Worm (Caenorhabditis elegans) whole organism, L2 larva: ENCODE data around the gene nhr-170.

Experiments
- C34F6.9 ChIP-seq: fragments of 150-350 bp; optimal IDR thresholded peaks from 2 replicates; lab custom pipeline; 2014; ENCODE audit warnings: missing biosample characterization, missing genetic modification characterization
- R02D3.7 ChIP-seq: fragments of 150-350 bp; optimal IDR thresholded peaks from 2 replicates; lab custom pipeline; 2014; ENCODE audit warnings: missing biosample characterization, missing genetic modification characterization
- ZK546.5 ChIP-seq: sonication (generic microtip); optimal IDR thresholded peaks from 2 replicates; lab custom pipeline; 2017; ENCODE audit warnings: missing biosample characterization, missing genetic modification characterization
- alr-1 ChIP-seq: fragments of 150-350 bp; optimal IDR thresholded peaks from 2 replicates; lab custom pipeline; 2014; ENCODE audit warnings: missing biosample characterization, missing genetic modification characterization
- aly-2 ChIP-seq: fragments of 150-350 bp; optimal IDR thresholded peaks from 2 replicates; lab custom pipeline; 2014; ENCODE audit warnings: missing biosample characterization, missing genetic modification characterization
- ama-1 ChIP-seq: fragments of 150-350 bp; optimal IDR thresholded peaks from 2 replicates; lab custom pipeline; 2018; ENCODE audit warnings: inconsistent platforms
- blmp-1 ChIP-seq: sonication (generic microtip); optimal IDR thresholded peaks from 2 replicates; lab custom pipeline; 2017; ENCODE audit warnings: missing genetic modification characterization, mild to moderate bottlenecking, missing compliant biosample characterization, antibody characterized with exemption, moderate library complexity; ENCODE audit not compliant: insufficient read depth
- ceh-16 ChIP-seq: fragments of 150-350 bp; optimal IDR thresholded peaks from 2 replicates; lab custom pipeline; 2014; ENCODE audit warnings: missing biosample characterization, missing genetic modification characterization
- ceh-82 ChIP-seq: fragments of 150-350 bp; optimal IDR thresholded peaks from 2 replicates; lab custom pipeline; 2014; ENCODE audit warnings: missing biosample characterization, missing genetic modification characterization
- crh-2 ChIP-seq: sonication (generic microtip); optimal IDR thresholded peaks from 2 replicates; lab custom pipeline; 2017; ENCODE audit warnings: missing biosample characterization, missing genetic modification characterization
- egl-27 ChIP-seq: sonication (generic microtip); optimal IDR thresholded peaks from 3 replicates; lab custom pipeline; 2017; ENCODE audit warnings: missing biosample characterization, missing genetic modification reagents, missing genetic modification characterization
- elt-1 ChIP-seq: fragments of 150-350 bp; optimal IDR thresholded peaks from 2 replicates; lab custom pipeline; 2014; ENCODE audit warnings: missing biosample characterization, missing genetic modification characterization
- fos-1 ChIP-seq: fragments of 150-350 bp; optimal IDR thresholded peaks from 2 replicates; lab custom pipeline; 2014; ENCODE audit warnings: missing biosample characterization, missing genetic modification characterization
- lin-13 ChIP-seq: fragments of 150-350 bp; optimal IDR thresholded peaks from 2 replicates; lab custom pipeline; 2014; ENCODE audit warnings: missing biosample characterization, missing genetic modification reagents, missing genetic modification characterization
- lin-39 ChIP-seq: fragments of 150-350 bp; optimal IDR thresholded peaks from 2 replicates; lab custom pipeline; 2014; ENCODE audit warnings: missing biosample characterization, missing genetic modification reagents, missing genetic modification characterization
- lsy-2 ChIP-seq, 2 experiments: fragments of 150-350 bp in 1 of 2; sonication (generic microtip) in 1 of 2; optimal IDR thresholded peaks; 2 replicates each; lab custom pipeline; 2014 to 2017; ENCODE audit warnings: missing biosample characterization in 2 of 2, missing genetic modification characterization in 2 of 2
- mab-5 ChIP-seq: fragments of 150-350 bp; optimal IDR thresholded peaks from 2 replicates; lab custom pipeline; 2014; ENCODE audit warnings: missing biosample characterization, missing genetic modification characterization
- mbf-1 ChIP-seq: sonication (generic microtip); optimal IDR thresholded peaks from 2 replicates; lab custom pipeline; 2017; ENCODE audit warnings: missing biosample characterization, missing genetic modification characterization
- mdl-1 ChIP-seq, 2 experiments: fragments of 150-350 bp in 1 of 2; sonication (generic microtip) in 1 of 2; optimal IDR thresholded peaks; 2 replicates each; lab custom pipeline; 2017; ENCODE audit warnings: missing biosample characterization in 2 of 2, missing genetic modification characterization in 2 of 2
- nhr-10 ChIP-seq: sonication (generic microtip); optimal IDR thresholded peaks from 2 replicates; lab custom pipeline; 2017; ENCODE audit warnings: missing biosample characterization, missing genetic modification characterization
- nhr-11 ChIP-seq: fragments of 150-350 bp; optimal IDR thresholded peaks from 2 replicates; lab custom pipeline; 2014; ENCODE audit warnings: missing biosample characterization, missing genetic modification characterization
- nhr-129 ChIP-seq: fragments of 150-350 bp; optimal IDR thresholded peaks from 2 replicates; lab custom pipeline; 2014; ENCODE audit warnings: missing biosample characterization, missing genetic modification characterization
- nhr-21 ChIP-seq: fragments of 150-350 bp; optimal IDR thresholded peaks from 2 replicates; lab custom pipeline; 2014; ENCODE audit warnings: missing biosample characterization, missing genetic modification characterization
- nhr-23 ChIP-seq: fragments of 150-350 bp; optimal IDR thresholded peaks from 2 replicates; lab custom pipeline; 2014; ENCODE audit warnings: missing biosample characterization, missing genetic modification reagents, missing genetic modification characterization
- nhr-25 ChIP-seq: fragments of 150-350 bp; sonication (generic microtip); optimal IDR thresholded peaks from 3 replicates; lab custom pipeline; 2014; ENCODE audit warnings: missing biosample characterization, missing genetic modification characterization
- nhr-6 ChIP-seq: fragments of 150-350 bp; optimal IDR thresholded peaks from 2 replicates; lab custom pipeline; 2014; ENCODE audit warnings: missing biosample characterization, missing genetic modification characterization
- nhr-77 ChIP-seq: fragments of 150-350 bp; optimal IDR thresholded peaks from 2 replicates; lab custom pipeline; 2014; ENCODE audit warnings: missing biosample characterization, missing genetic modification characterization
- peb-1 ChIP-seq: fragments of 150-350 bp; optimal IDR thresholded peaks from 2 replicates; lab custom pipeline; 2014; ENCODE audit warnings: missing biosample characterization, missing genetic modification characterization
- sma-3 ChIP-seq: sonication (generic microtip); optimal IDR thresholded peaks from 2 replicates; lab custom pipeline; 2016; ENCODE audit warnings: missing genetic modification reagents, missing genetic modification characterization, missing compliant biosample characterization
- snpc-4 ChIP-seq: fragments of 150-350 bp; optimal IDR thresholded peaks from 2 replicates; lab custom pipeline; 2014; ENCODE audit warnings: missing biosample characterization, missing genetic modification characterization
- unc-55 ChIP-seq: fragments of 150-350 bp; sonication (generic microtip); optimal IDR thresholded peaks from 3 replicates; lab custom pipeline; 2014; ENCODE audit warnings: missing biosample characterization, missing genetic modification reagents, missing genetic modification characterization
- unc-62 ChIP-seq: fragments of 150-350 bp; optimal IDR thresholded peaks from 2 replicates; lab custom pipeline; 2014; ENCODE audit warnings: missing biosample characterization, missing genetic modification reagents, missing genetic modification characterization
- zag-1 ChIP-seq: fragments of 150-350 bp; optimal IDR thresholded peaks from 2 replicates; lab custom pipeline; 2014; ENCODE audit warnings: missing biosample characterization, missing genetic modification characterization
- ztf-1 ChIP-seq: fragments of 200-800 bp; sonication (Bioruptor generic); conservative IDR thresholded peaks from 2 replicates; pipeline ENCODE4 v1.3.6; 2022; ENCODE audit warnings: missing genetic modification characterization, missing compliant biosample characterization
- ztf-11 ChIP-seq: sonication (generic microtip); optimal IDR thresholded peaks from 2 replicates; lab custom pipeline; 2017; ENCODE audit warnings: missing biosample characterization, missing genetic modification characterization
- ztf-4 ChIP-seq: fragments of 150-350 bp; optimal IDR thresholded peaks from 2 replicates; lab custom pipeline; 2014; ENCODE audit warnings: missing biosample characterization, missing genetic modification characterization

nhr-170 gene

ce11 chrV:18772761-18773160 is 27.9 kb downstream of the nhr-170 start, which contains the start of gene clec-257:
clec-257 (plus strand) TSS chrV:18773061.
- TF ChIP-seq fos-1 (tag; lab: Kevin White, UChicago) (no peak), unc-55 (GFP tag; lab: Kevin White, UChicago) (no peak), nhr-25 (tag; lab: Kevin White, UChicago) (no peak), R02D3.7 (no peak), sma-3 (GFP tag; lab: Kevin White, UChicago) (no peak), zag-1 (tag; lab: Kevin White, UChicago) (no peak), ama-1 (lab: Kevin White, UChicago) (no peak), ceh-82 (tag; lab: Kevin White, UChicago) (no peak), nhr-21 (tag; lab: Kevin White, UChicago) (no peak), mab-5 (tag; lab: Kevin White, UChicago) (no peak), mdl-1 (tag; optimal IDR thresholded peaks at IDR 0.05; lab: Kevin White, UChicago) (no peak), nhr-11 (no peak), C34F6.9 (tag; lab: Kevin White, UChicago) (no peak), ztf-11 (tag; lab: Kevin White, UChicago) (no peak)
- TF ChIP-seq, all 48 proteins: peak for 0

DNA sequence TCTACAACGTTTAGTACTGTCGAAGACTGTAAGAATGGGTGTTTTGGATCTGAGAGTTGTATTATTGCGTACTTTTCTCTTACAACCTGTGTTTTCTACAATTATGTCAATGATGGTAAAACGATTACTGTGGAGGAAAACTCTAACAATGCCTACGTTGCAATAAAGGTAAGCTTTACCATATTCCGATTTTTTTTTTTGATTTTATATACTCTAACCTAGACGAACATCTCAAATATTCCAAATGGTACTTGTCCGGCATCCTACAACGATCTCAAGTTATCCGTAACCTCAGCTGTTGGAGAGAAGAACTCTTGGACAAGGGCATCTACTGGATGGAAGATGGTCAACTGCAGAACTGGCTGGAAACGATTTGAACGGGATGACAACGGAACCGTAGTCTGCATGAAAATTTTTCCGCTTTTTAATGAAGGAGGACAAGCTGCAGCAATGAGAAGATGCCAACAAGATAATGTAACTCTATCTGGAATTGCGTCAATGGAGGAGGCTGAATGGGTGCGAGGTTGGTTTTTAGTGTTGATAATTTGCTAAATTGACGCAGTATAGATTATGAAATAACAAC is 28.7 kb downstream of the nhr-170 start:
- TF ChIP-seq elt-1 (tag; lab: Kevin White, UChicago): no peak
- no peak for TF ChIP-seq ztf-4 (tag; lab: Kevin White, UChicago)
- no peak for TF ChIP-seq ZK546.5
- TF ChIP-seq ztf-1 (GFP tag; lab: Robert Waterston, UW): no peak
- no peak for TF ChIP-seq sma-3 (GFP tag; lab: Kevin White, UChicago)
- no peak for TF ChIP-seq lin-39 (tag; lab: Kevin White, UChicago)
- TF ChIP-seq R02D3.7: no peak
- TF ChIP-seq snpc-4 (tag; lab: Kevin White, UChicago): no peak
- TF ChIP-seq, all 48 proteins: peak for 0

ce11 chrV:18771390-18771789 is 29.2 kb downstream of the nhr-170 start, which contains the start of gene clec-256:
clec-256 (plus strand) TSS chrV:18771690.
- TF ChIP-seq alr-1 (tag; lab: Kevin White, UChicago) (no peak), nhr-129 (no peak)

DNA sequence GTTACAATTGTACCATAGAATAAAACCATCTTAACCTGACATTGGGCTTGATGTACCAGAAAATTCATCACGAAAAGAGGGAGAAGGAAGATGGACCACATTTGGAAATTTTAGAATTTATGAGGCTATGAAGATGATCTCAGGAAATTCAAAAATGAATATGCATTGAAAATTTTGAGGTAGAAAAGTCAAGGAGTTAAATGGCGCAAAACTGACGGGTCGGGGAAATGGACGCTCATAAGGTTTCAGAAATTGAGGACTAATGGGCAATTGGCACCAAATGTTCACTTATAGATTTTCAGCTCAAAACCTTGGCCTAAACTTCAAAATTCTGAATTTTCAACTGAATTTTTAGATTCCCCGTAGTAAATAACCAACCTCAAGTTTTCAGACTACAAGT is 30.0 kb downstream of the nhr-170 start, which contains the start of gene clec-255:
TSS of gene clec-255 (minus strand) at position 101 of the 400 bp plus-strand sequence.
- TF ChIP-seq lin-39 (tag; lab: Kevin White, UChicago) (no peak), elt-1 (tag; lab: Kevin White, UChicago) (no peak), ceh-16 (no peak), nhr-77 (no peak), nhr-23 (tag; lab: Kevin White, UChicago) (no peak), nhr-10 (no peak), C34F6.9 (tag; lab: Kevin White, UChicago) (no peak), mdl-1 (tag; optimal IDR thresholded peaks at IDR 0.05; lab: Kevin White, UChicago) (no peak), lsy-2 (tag; optimal IDR thresholded peaks at IDR 0.05; lab: Kevin White, UChicago) (no peak), ztf-4 (tag; lab: Kevin White, UChicago) (no peak), lin-13 (GFP tag; lab: Kevin White, UChicago) (no peak), egl-27 (tag; lab: Kevin White, UChicago) (no peak), ztf-1 (GFP tag; lab: Robert Waterston, UW) (no peak), peb-1 (tag; lab: Kevin White, UChicago) (no peak), crh-2 (tag; lab: Kevin White, UChicago) (no peak)

DNA sequence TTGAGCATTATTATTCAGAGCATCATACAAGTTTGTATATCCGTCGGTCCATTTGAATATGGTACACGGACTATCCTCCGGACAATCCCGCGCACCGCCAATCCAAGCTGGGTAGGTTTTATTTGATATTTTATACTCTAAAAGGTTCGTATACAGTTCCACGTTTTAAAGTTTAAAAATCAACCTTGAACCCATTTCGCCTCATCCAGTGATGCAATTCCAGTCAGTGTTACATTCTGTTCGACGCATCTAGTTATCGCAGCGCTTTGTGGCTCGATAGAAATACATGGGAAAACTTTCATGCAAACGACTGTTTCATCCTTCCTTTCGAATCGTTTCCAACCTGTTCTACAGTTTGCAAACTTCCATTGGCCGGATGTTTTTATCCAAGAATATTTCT is 30.7 kb downstream of the nhr-170 start:
- TF ChIP-seq lin-39 (tag; lab: Kevin White, UChicago): no peak
- no peak for TF ChIP-seq nhr-6 (tag; lab: Kevin White, UChicago)
- TF ChIP-seq unc-62 (GFP tag; lab: Kevin White, UChicago): no peak
- TF ChIP-seq crh-2 (tag; lab: Kevin White, UChicago): no peak
- TF ChIP-seq ztf-11 (tag; lab: Kevin White, UChicago): no peak
- no peak for TF ChIP-seq nhr-129
- TF ChIP-seq blmp-1 (tag; lab: Kevin White, UChicago): no peak
- no peak for TF ChIP-seq zag-1 (tag; lab: Kevin White, UChicago)
- no peak for TF ChIP-seq R02D3.7
- TF ChIP-seq lsy-2 (tag; optimal IDR thresholded peaks at IDR 0.05; lab: Kevin White, UChicago): no peak
- no peak for TF ChIP-seq fos-1 (tag; lab: Kevin White, UChicago)
- no peak for TF ChIP-seq mbf-1 (tag; lab: Kevin White, UChicago)
- no peak for TF ChIP-seq nhr-23 (tag; lab: Kevin White, UChicago)
- TF ChIP-seq aly-2 (tag; lab: Kevin White, UChicago): no peak
- no peak for TF ChIP-seq sma-3 (GFP tag; lab: Kevin White, UChicago)
- no peak for TF ChIP-seq nhr-10
